Fruit fly (Drosophila melanogaster) whole organism, embryonic: ENCODE data around the gene Rab3-GAP.
A peak's percentile ranks its signal among the peaks of the same experiment; 100 is the strongest.

ENCODE experiments used
- Atf6 ChIP-seq: fragments of 200-800 bp; sonication (Bioruptor generic); IDR thresholded peaks from 2 replicates; pipeline ENCODE4 v1.3.6; 2022; ENCODE audit warnings: missing biosample characterization, missing genetic modification characterization
- C15 ChIP-seq: fragments of 200-800 bp; sonication (Bioruptor generic); IDR thresholded peaks from 3 replicates; pipeline ENCODE4 v1.3.6; 2022; ENCODE audit warnings: missing biosample characterization, missing genetic modification characterization
- CG10431 ChIP-seq: fragments of 200-800 bp; sonication (Bioruptor generic); optimal IDR thresholded peaks from 3 replicates; lab custom pipeline; 2018; ENCODE audit warnings: missing biosample characterization, mild to moderate bottlenecking, missing genetic modification characterization
- CG10462 ChIP-seq: fragments of 200-800 bp; sonication (Bioruptor generic); optimal IDR thresholded peaks from 2 replicates; lab custom pipeline; 2016; ENCODE audit warnings: missing biosample characterization, missing genetic modification characterization
- CG1602 ChIP-seq: fragments of 200-800 bp; sonication (Bioruptor generic); optimal IDR thresholded peaks from 3 replicates; lab custom pipeline; 2016; ENCODE audit warnings: missing biosample characterization, missing genetic modification characterization
- CG1647 ChIP-seq: fragments of 200-800 bp; sonication (Bioruptor generic); optimal IDR thresholded peaks from 3 replicates; lab custom pipeline; 2016; ENCODE audit warnings: missing biosample characterization, missing genetic modification characterization
- CG2202 ChIP-seq: fragments of 200-800 bp; sonication (Bioruptor generic); optimal IDR thresholded peaks from 2 replicates; lab custom pipeline; 2018; ENCODE audit warnings: missing biosample characterization, mild to moderate bottlenecking, missing genetic modification characterization
- CG3065 ChIP-seq: fragments of 200-800 bp; sonication (Bioruptor generic); optimal IDR thresholded peaks from 2 replicates; lab custom pipeline; 2016; ENCODE audit warnings: missing biosample characterization, missing genetic modification characterization
- CG3281 ChIP-seq: fragments of 200-800 bp; sonication (Bioruptor generic); optimal IDR thresholded peaks from 3 replicates; lab custom pipeline; 2017; ENCODE audit warnings: missing biosample characterization, mild to moderate bottlenecking, missing genetic modification characterization
- CG43689 ChIP-seq: fragments of 200-800 bp; sonication (Bioruptor generic); IDR thresholded peaks from 2 replicates; pipeline ENCODE4 v1.3.6; 2022; ENCODE audit warnings: missing biosample characterization, missing genetic modification characterization
- CG4707 ChIP-seq: fragments of 200-800 bp; sonication (Bioruptor generic); optimal IDR thresholded peaks from 2 replicates; lab custom pipeline; 2018; ENCODE audit warnings: missing biosample characterization, mild to moderate bottlenecking, missing genetic modification characterization, moderate library complexity
- CG6254 ChIP-seq: fragments of 200-800 bp; sonication (Bioruptor generic); optimal IDR thresholded peaks from 3 replicates; lab custom pipeline; 2017; ENCODE audit warnings: mild to moderate bottlenecking, missing biosample characterization, missing genetic modification reagents, missing genetic modification characterization
- CG7271 ChIP-seq: fragments of 200-800 bp; sonication (Bioruptor generic); optimal IDR thresholded peaks from 2 replicates; lab custom pipeline; 2018; ENCODE audit warnings: missing biosample characterization, mild to moderate bottlenecking, missing genetic modification characterization, moderate library complexity
- CG7357 ChIP-seq: fragments of 200-800 bp; sonication (Bioruptor generic); IDR thresholded peaks from 3 replicates; pipeline ENCODE4 v1.3.6; 2022; ENCODE audit warnings: missing biosample characterization, missing genetic modification characterization
- CG7839 ChIP-seq: fragments of 200-800 bp; sonication (Bioruptor generic); optimal IDR thresholded peaks from 3 replicates; lab custom pipeline; 2018; ENCODE audit warnings: missing biosample characterization, mild to moderate bottlenecking, missing genetic modification characterization, moderate library complexity
- CG8089 ChIP-seq: fragments of 200-800 bp; sonication (Bioruptor generic); optimal IDR thresholded peaks from 3 replicates; lab custom pipeline; 2016; ENCODE audit warnings: missing biosample characterization, missing genetic modification characterization
- CG9727 ChIP-seq: fragments of 200-800 bp; sonication (Bioruptor generic); optimal IDR thresholded peaks from 3 replicates; lab custom pipeline; 2017; ENCODE audit warnings: missing biosample characterization, mild to moderate bottlenecking, missing genetic modification characterization
- Dek ChIP-seq: fragments of 200-800 bp; sonication (Bioruptor generic); optimal IDR thresholded peaks from 3 replicates; lab custom pipeline; 2019; ENCODE audit warnings: missing biosample characterization, mild to moderate bottlenecking, missing genetic modification characterization, moderate library complexity
- Dip2 ChIP-seq: fragments of 200-800 bp; sonication (Bioruptor generic); IDR thresholded peaks from 2 replicates; pipeline ENCODE4 v1.3.6; 2022; ENCODE audit warnings: missing biosample characterization, missing genetic modification characterization
- Eip74EF ChIP-seq, 2 experiments: fragments of 200-800 bp in 1 of 2; fragments of >200 bp in 1 of 2; sonication (Bioruptor generic) in 1 of 2; optimal IDR thresholded peaks; 2 replicates each; lab custom pipeline; 2017 to 2019; ENCODE audit warnings: missing biosample characterization in 2 of 2, missing genetic modification characterization in 2 of 2, mild to moderate bottlenecking in 1 of 2, moderate library complexity in 1 of 2
- HLH4C ChIP-seq: fragments of 200-800 bp; sonication (Bioruptor generic); IDR thresholded peaks from 3 replicates; pipeline ENCODE4 v1.3.6; 2022; ENCODE audit warnings: missing biosample characterization, missing genetic modification characterization; ENCODE audit not compliant: partially characterized antibody
- Hey ChIP-seq: fragments of 200-800 bp; sonication (Bioruptor generic); optimal IDR thresholded peaks from 3 replicates; lab custom pipeline; 2018; ENCODE audit warnings: missing biosample characterization, mild to moderate bottlenecking, missing genetic modification characterization
- Mad ChIP-seq: fragments of 200-800 bp; sonication (Bioruptor generic); optimal IDR thresholded peaks from 2 replicates; lab custom pipeline; 2016; ENCODE audit warnings: missing biosample characterization, missing genetic modification characterization
- Ptx1 ChIP-seq: fragments of 200-800 bp; sonication (Bioruptor generic); IDR thresholded peaks from 2 replicates; pipeline ENCODE4 v1.3.6; 2022; ENCODE audit warnings: missing biosample characterization, missing genetic modification characterization
- Rx ChIP-seq: fragments of 200-800 bp; sonication (Bioruptor generic); IDR thresholded peaks from 2 replicates; pipeline ENCODE4 v1.3.6; 2022; ENCODE audit warnings: missing biosample characterization, missing genetic modification characterization
- Side ChIP-seq: fragments of 200-800 bp; sonication (Bioruptor generic); optimal IDR thresholded peaks from 2 replicates; lab custom pipeline; 2016; ENCODE audit warnings: missing biosample characterization, missing genetic modification characterization
- Sox100B ChIP-seq: fragments of 200-800 bp; sonication (Bioruptor generic); optimal IDR thresholded peaks from 3 replicates; lab custom pipeline; 2018; ENCODE audit warnings: missing biosample characterization, mild to moderate bottlenecking, missing genetic modification characterization
- Sry-δ ChIP-seq: fragments of 200-800 bp; sonication (Bioruptor generic); optimal IDR thresholded peaks from 2 replicates; lab custom pipeline; 2016; ENCODE audit warnings: missing biosample characterization, missing genetic modification characterization
- Stat92E ChIP-seq, 3 experiments: fragments of >200 bp in 2 of 3; fragments of 200-800 bp in 1 of 3; sonication (Bioruptor generic) in 1 of 3; optimal IDR thresholded peaks; 2 replicates each; lab custom pipeline; 2017 to 2019; ENCODE audit warnings: missing biosample characterization in 3 of 3, missing genetic modification characterization in 3 of 3, mild to moderate bottlenecking in 1 of 3, moderate library complexity in 1 of 3
- abd-A ChIP-seq: fragments of 200-800 bp; sonication (Bioruptor generic); optimal IDR thresholded peaks from 3 replicates; lab custom pipeline; 2019; ENCODE audit warnings: missing biosample characterization, mild to moderate bottlenecking, missing genetic modification characterization, moderate library complexity
- ac ChIP-seq: fragments of 200-800 bp; sonication (Bioruptor generic); optimal IDR thresholded peaks from 3 replicates; lab custom pipeline; 2017; ENCODE audit warnings: missing biosample characterization, mild to moderate bottlenecking, missing genetic modification characterization
- bbx ChIP-seq: fragments of 200-800 bp; sonication (Bioruptor generic); IDR thresholded peaks from 2 replicates; pipeline ENCODE4 v1.3.6; 2022; ENCODE audit warnings: missing biosample characterization, missing genetic modification characterization; ENCODE audit not compliant: partially characterized antibody
- bigmax ChIP-seq: fragments of 200-800 bp; sonication (Bioruptor generic); optimal IDR thresholded peaks from 2 replicates; lab custom pipeline; 2018; ENCODE audit warnings: missing biosample characterization, mild to moderate bottlenecking, missing genetic modification characterization
- chm ChIP-seq: fragments of 200-800 bp; sonication (Bioruptor generic); IDR thresholded peaks from 2 replicates; pipeline ENCODE4 v1.3.6; 2022; ENCODE audit warnings: missing biosample characterization, missing genetic modification characterization
- da ChIP-seq: fragments of 200-800 bp; sonication (Bioruptor generic); optimal IDR thresholded peaks from 2 replicates; lab custom pipeline; 2016; ENCODE audit warnings: missing biosample characterization, missing genetic modification characterization
- dpn ChIP-seq, 2 experiments: fragments of 200-800 bp; sonication (Bioruptor generic); optimal IDR thresholded peaks; 3 replicates each; lab custom pipeline; 2016; ENCODE audit warnings: missing biosample characterization in 2 of 2, missing genetic modification characterization in 2 of 2
- ems ChIP-seq: fragments of 200-800 bp; sonication (Bioruptor generic); optimal IDR thresholded peaks from 3 replicates; lab custom pipeline; 2016; ENCODE audit warnings: missing biosample characterization, missing genetic modification characterization
- fd102C ChIP-seq: fragments of 200-800 bp; sonication (Bioruptor generic); optimal IDR thresholded peaks from 2 replicates; lab custom pipeline; 2018; ENCODE audit warnings: missing biosample characterization, mild to moderate bottlenecking, missing genetic modification characterization, moderate library complexity
- fd64A ChIP-seq: fragments of 200-800 bp; sonication (Bioruptor generic); optimal IDR thresholded peaks from 3 replicates; lab custom pipeline; 2018; ENCODE audit warnings: missing biosample characterization, mild to moderate bottlenecking, missing genetic modification characterization
- gsb ChIP-seq: fragments of 200-800 bp; sonication (Bioruptor generic); IDR thresholded peaks from 2 replicates; pipeline ENCODE4 v1.3.6; 2022; ENCODE audit warnings: missing biosample characterization, missing genetic modification characterization
- ind ChIP-seq: fragments of 200-800 bp; sonication (Bioruptor generic); optimal IDR thresholded peaks from 3 replicates; lab custom pipeline; 2016; ENCODE audit warnings: missing biosample characterization, missing genetic modification characterization
- lab ChIP-seq: fragments of 200-800 bp; sonication (Bioruptor generic); optimal IDR thresholded peaks from 3 replicates; lab custom pipeline; 2017; ENCODE audit warnings: missing biosample characterization, missing genetic modification characterization, mild to moderate bottlenecking, moderate library complexity, missing genetic modification reagents
- lola ChIP-seq, 3 experiments: fragments of >200 bp in 2 of 3; fragments of 200-800 bp in 1 of 3; sonication (Bioruptor generic) in 1 of 3; optimal IDR thresholded peaks; 2 replicates each; lab custom pipeline; 2017 to 2019; ENCODE audit warnings: missing biosample characterization in 3 of 3, missing genetic modification characterization in 3 of 3, mild to moderate bottlenecking in 1 of 3, moderate library complexity in 1 of 3
- seq ChIP-seq: fragments of 200-800 bp; sonication (Bioruptor generic); IDR thresholded peaks from 2 replicates; pipeline ENCODE4 v1.3.6; 2022; ENCODE audit warnings: missing biosample characterization, missing genetic modification characterization
- sisA ChIP-seq: fragments of 200-800 bp; sonication (Bioruptor generic); IDR thresholded peaks from 2 replicates; pipeline ENCODE4 v1.3.6; 2022; ENCODE audit warnings: missing biosample characterization, missing genetic modification characterization
- slbo ChIP-seq: fragments of 200-800 bp; sonication (Bioruptor generic); IDR thresholded peaks from 2 replicates; pipeline ENCODE4 v1.3.6; 2022; ENCODE audit warnings: missing biosample characterization, missing genetic modification characterization
- so ChIP-seq: fragments of 200-800 bp; sonication (Bioruptor generic); IDR thresholded peaks from 3 replicates; pipeline ENCODE4 v1.3.6; 2022; ENCODE audit warnings: missing biosample characterization, missing genetic modification characterization
- sob ChIP-seq: fragments of 200-800 bp; sonication (Bioruptor generic); IDR thresholded peaks from 2 replicates; pipeline ENCODE4 v1.3.6; 2022; ENCODE audit warnings: missing biosample characterization, missing genetic modification characterization
- vnd ChIP-seq: fragments of 200-800 bp; sonication (Bioruptor generic); IDR thresholded peaks from 3 replicates; pipeline ENCODE4 v1.3.6; 2022; ENCODE audit warnings: missing biosample characterization, missing genetic modification characterization; ENCODE audit not compliant: partially characterized antibody
- zfh2 ChIP-seq: fragments of 200-800 bp; sonication (Bioruptor generic); optimal IDR thresholded peaks from 2 replicates; lab custom pipeline; 2016; ENCODE audit warnings: missing biosample characterization, missing genetic modification characterization

Rab3-GAP gene

dm6 chr2L:12021193-12021592 lies 41.8 kb downstream of the Rab3-GAP start (continued):
- TF ChIP-seq CG4707 (GFP tag; lab: Kevin White, UChicago) (peak; percentile 77), fd64A (peak; percentile 84), Stat92E (GFP tag; optimal IDR thresholded peaks at IDR 0.05; lab: Kevin White, UChicago) (no peak), abd-A (tag; lab: Kevin White, UChicago) (no peak), bigmax (GFP tag; lab: Kevin White, UChicago) (no peak), fd102C (GFP tag; lab: Kevin White, UChicago) (peak; percentile 19), sob (peak; percentile 60; the same call in 1 of the 2 replicates), CG7357 (GFP tag; lab: Robert Waterston, UW) (no peak), dpn (GFP tag; optimal IDR thresholded peaks at IDR 0.05; lab: Kevin White, UChicago) (peak; percentile 32 to 53), Dek (peak; percentile 68), ind (no peak), CG10462 (GFP tag; lab: Kevin White, UChicago) (peak; percentile 56), slbo (GFP tag; lab: Robert Waterston, UW) (0 out of 2 replicates have a peak, but pooled peaks have one; percentile 8), bbx (no peak), Sry-δ (GFP tag; lab: Kevin White, UChicago) (peak; percentile 4), CG8089 (GFP tag; lab: Kevin White, UChicago) (peak; percentile 44), seq (GFP tag; lab: Robert Waterston, UW) (peak; percentile 78), Ptx1 (GFP tag; lab: Robert Waterston, UW) (no peak), Mad (peak; percentile 40), C15 (GFP tag; lab: Robert Waterston, UW) (no peak; the same call in 2 of the 3 replicates), Atf6 (GFP tag; lab: Robert Waterston, UW) (peak; percentile 83), CG7839 (tag; lab: Kevin White, UChicago) (peak; percentile 29), HLH4C (GFP tag; lab: Robert Waterston, UW) (no peak), CG1647 (GFP tag; lab: Kevin White, UChicago) (peak; percentile 33), CG2202 (tag; lab: Kevin White, UChicago) (peak; percentile 76), ac (GFP tag; lab: Kevin White, UChicago) (peak; percentile 8), gsb (GFP tag; lab: Robert Waterston, UW) (no peak), CG6254 (GFP tag; lab: Kevin White, UChicago) (peak; percentile 39), da (GFP tag; lab: Kevin White, UChicago) (no peak), CG3281 (peak; percentile 80), vnd (no peak), CG43689 (GFP tag; lab: Robert Waterston, UW) (no peak), ems (no peak), lab (peak; percentile 89), CG9727 (GFP tag; lab: Kevin White, UChicago) (peak; percentile 36), Hey (tag; lab: Kevin White, UChicago) (peak; percentile 67), lola (GFP tag; optimal IDR thresholded peaks at IDR 0.05; lab: Kevin White, UChicago) (peak in 1 of 3 experiments; percentile 62), CG10431 (GFP tag; lab: Kevin White, UChicago) (peak; percentile 70), CG1602 (GFP tag; lab: Kevin White, UChicago) (peak; percentile 22), CG3065 (GFP tag; lab: Kevin White, UChicago) (peak; percentile 40), so (GFP tag; lab: Robert Waterston, UW) (peak; percentile 7; the same call in 2 of the 3 replicates), Rx (GFP tag; lab: Robert Waterston, UW) (no peak), CG7271 (tag; lab: Kevin White, UChicago) (peak; percentile 29), sisA (GFP tag; lab: Robert Waterston, UW) (no peak), Sox100B (GFP tag; lab: Kevin White, UChicago) (no peak), Eip74EF (GFP tag; optimal IDR thresholded peaks at IDR 0.05; lab: Kevin White, UChicago) (peak in 1 of 2 experiments; percentile 79), zfh2 (no peak), Dip2 (no peak), chm (GFP tag; lab: Robert Waterston, UW) (no peak), Side (GFP tag; lab: Kevin White, UChicago) (no peak)
